Fruit fly (Drosophila melanogaster) S2 (cell line): Measurements from ENCODE around the gene kel.

Experiments
- CG8478 ChIP-seq: fragments of >200 bp; optimal IDR thresholded peaks from 2 replicates; lab custom pipeline; 2018
- CTCF ChIP-seq, 2 experiments: fragments of >200 bp; optimal IDR thresholded peaks; 2 replicates each; lab custom pipeline; 2018

dm6 chr2L:18145253-18145652, 7.4 kb upstream of the kel start:
- TF ChIP-seq CG8478 (lab: Kevin White, UChicago) (no peak), CTCF (optimal IDR thresholded peaks at IDR 0.05; lab: Kevin White, UChicago) (no peak)
